Worm (Caenorhabditis elegans): Measurements from ENCODE around the gene F48E8.8.

F48E8.8 gene

ce11 chrIII:5421406-5421805 lies 28.2 kb downstream of the F48E8.8 start:
- TF ChIP-seq ahr-1 (tag; optimal IDR thresholded peaks at IDR 0.05) (no peak), unc-55 (GFP tag; optimal IDR thresholded peaks at IDR 0.05) (peak; percentile 31), nhr-11 (tag; optimal IDR thresholded peaks at IDR 0.05) (no peak), fax-1 (tag; optimal IDR thresholded peaks at IDR 0.05) (no peak), ztf-16 (tag; optimal IDR thresholded peaks at IDR 0.05) (no peak), elt-2 (tag; optimal IDR thresholded peaks at IDR 0.05) (peak; percentile 18), nfya-1 (tag; optimal IDR thresholded peaks at IDR 0.05) (peak; percentile 9), ceh-31 (tag; optimal IDR thresholded peaks at IDR 0.05) (no peak)

- TF ChIP-seq ceh-31 (tag; optimal IDR thresholded peaks at IDR 0.05), result no peak
- no peak for TF ChIP-seq npax-4 (tag; optimal IDR thresholded peaks at IDR 0.05)
- TF ChIP-seq ama-1 (optimal IDR thresholded peaks at IDR 0.05), result no peak
- TF ChIP-seq lin-11 (tag; optimal IDR thresholded peaks at IDR 0.05), result no peak
These were observed 29.3 kb downstream of the F48E8.8 start for ce11 chrIII:5420276-5420675.

- TF ChIP-seq hlh-8 (tag; optimal IDR thresholded peaks at IDR 0.05) (no peak), elt-4 (tag; optimal IDR thresholded peaks at IDR 0.05) (no peak), unc-55 (GFP tag; optimal IDR thresholded peaks at IDR 0.05) (no peak), tbx-7 (tag; optimal IDR thresholded peaks at IDR 0.05) (no peak), ceh-18 (tag; optimal IDR thresholded peaks at IDR 0.05) (no peak), ceh-22 (tag; optimal IDR thresholded peaks at IDR 0.05) (no peak), hlh-6 (tag; optimal IDR thresholded peaks at IDR 0.05) (no peak), sox-4 (tag; optimal IDR thresholded peaks at IDR 0.05) (no peak), ceh-2 (tag; optimal IDR thresholded peaks at IDR 0.05) (no peak), nhr-11 (tag; optimal IDR thresholded peaks at IDR 0.05) (no peak), zip-5 (tag; optimal IDR thresholded peaks at IDR 0.05) (no peak)
These were observed 30.1 kb downstream of the F48E8.8 start for ce11 chrIII:5419527-5419926.

ce11 chrIII:5417921-5418320 lies 31.7 kb downstream of the F48E8.8 start:
- TF ChIP-seq F13H6.1 (tag; optimal IDR thresholded peaks at IDR 0.05) (no peak), ceh-9 (tag; optimal IDR thresholded peaks at IDR 0.05) (no peak), ceh-30 (tag; optimal IDR thresholded peaks at IDR 0.05) (no peak), ceh-6 (GFP tag; optimal IDR thresholded peaks at IDR 0.05) (no peak), eyg-1 (tag; optimal IDR thresholded peaks at IDR 0.05) (no peak), ceh-24 (tag; optimal IDR thresholded peaks at IDR 0.05) (no peak), madf-2 (tag; optimal IDR thresholded peaks at IDR 0.05) (no peak), ceh-45 (GFP tag; IDR thresholded peaks at IDR 0.05) (no peak), fkh-10 (GFP tag; optimal IDR thresholded peaks at IDR 0.05) (no peak)

ce11 chrIII:5413680-5414079 lies 35.9 kb downstream of the F48E8.8 start, which contains the start of gene grl-22:
Gene grl-22 (minus strand): TSS chrIII:5414011.
- TF ChIP-seq hlh-15 (tag; optimal IDR thresholded peaks at IDR 0.05) (no peak), ahr-1 (tag; optimal IDR thresholded peaks at IDR 0.05) (no peak), dve-1 (tag; optimal IDR thresholded peaks at IDR 0.05) (no peak), ceh-9 (tag; optimal IDR thresholded peaks at IDR 0.05) (no peak), ceh-45 (GFP tag; IDR thresholded peaks at IDR 0.05) (no peak), ceh-2 (tag; optimal IDR thresholded peaks at IDR 0.05) (no peak), T23F11.4 (GFP tag; optimal IDR thresholded peaks at IDR 0.05) (no peak), nhr-11 (tag; optimal IDR thresholded peaks at IDR 0.05) (no peak), K02D7.2 (tag; optimal IDR thresholded peaks at IDR 0.05) (no peak), ama-1 (optimal IDR thresholded peaks at IDR 0.05) (no peak), ceh-19 (GFP tag; optimal IDR thresholded peaks at IDR 0.05) (no peak)

DNA sequence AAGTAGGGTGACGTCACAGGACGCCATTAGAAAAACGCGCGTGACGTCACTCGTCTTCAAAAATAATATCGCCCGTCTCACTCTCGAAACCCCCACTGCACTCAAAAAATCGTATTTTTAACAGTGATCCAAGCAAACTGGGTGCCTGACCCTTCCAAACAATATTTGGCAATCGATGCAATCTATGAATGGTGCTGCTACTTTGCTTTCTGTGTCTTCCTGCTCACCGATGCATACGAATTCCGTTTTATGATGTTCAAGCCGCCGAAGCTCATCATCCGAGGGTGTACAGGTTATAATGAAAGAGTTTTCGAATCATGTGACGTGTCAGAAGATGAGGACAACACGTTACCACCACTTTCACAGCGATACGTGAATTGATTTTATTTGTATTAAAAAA lies 42.0 kb downstream of the F48E8.8 start, which contains the start of gene W03A5.1:
Gene W03A5.1 (plus strand): TSS at position 301 of the 400 bp plus-strand sequence.
- no peak for TF ChIP-seq elt-2 (tag; optimal IDR thresholded peaks at IDR 0.05)
- TF ChIP-seq nhr-232 (tag; optimal IDR thresholded peaks at IDR 0.05), result no peak
- TF ChIP-seq ceh-9 (tag; optimal IDR thresholded peaks at IDR 0.05), result no peak
- TF ChIP-seq unc-86 (tag; optimal IDR thresholded peaks at IDR 0.05), result no peak
- TF ChIP-seq tbx-7 (tag; optimal IDR thresholded peaks at IDR 0.05), result no peak
- TF ChIP-seq T23F11.4 (GFP tag; optimal IDR thresholded peaks at IDR 0.05), result no peak
- no peak for TF ChIP-seq pax-1 (tag; optimal IDR thresholded peaks at IDR 0.05)
- no peak for TF ChIP-seq F13H6.1 (tag; optimal IDR thresholded peaks at IDR 0.05)
- no peak for TF ChIP-seq syd-9 (tag; optimal IDR thresholded peaks at IDR 0.05)
- TF ChIP-seq ceh-30 (tag; optimal IDR thresholded peaks at IDR 0.05), result no peak
- no peak for TF ChIP-seq dve-1 (tag; optimal IDR thresholded peaks at IDR 0.05)
- TF ChIP-seq pqm-1 (tag; optimal IDR thresholded peaks at IDR 0.05), result no peak
- no peak for TF ChIP-seq gmeb-2 (tag; optimal IDR thresholded peaks at IDR 0.05)

Data from whole organism, late embryonic.